Worm (Caenorhabditis elegans) whole organism, young adult: Measurements from ENCODE around the gene cyp-25A4.

Experiments
- B0019.2 ChIP-seq: fragments of 200-800 bp; sonication (Bioruptor generic); conservative IDR thresholded peaks from 2 replicates; pipeline ENCODE4 v1.3.6; 2022; ENCODE audit warnings: missing genetic modification reagents, missing genetic modification characterization, missing compliant biosample characterization
- B0261.1 ChIP-seq: sonication (generic microtip); optimal IDR thresholded peaks from 2 replicates; lab custom pipeline; 2016; ENCODE audit warnings: mild to moderate bottlenecking, missing genetic modification characterization, moderate library complexity, missing compliant biosample characterization
- C17E4.6 ChIP-seq: fragments of 200-800 bp; sonication (Bioruptor generic); IDR thresholded peaks from 2 replicates; pipeline ENCODE4 v1.3.6; 2022; ENCODE audit warnings: missing genetic modification reagents, missing genetic modification characterization, missing compliant biosample characterization
- D2030.7 ChIP-seq: fragments of 200-800 bp; sonication (Bioruptor generic); IDR thresholded peaks from 2 replicates; pipeline ENCODE4 v1.3.6; 2022; ENCODE audit warnings: missing genetic modification reagents, missing genetic modification characterization, missing compliant biosample characterization
- F10E7.11 ChIP-seq: sonication (generic microtip); optimal IDR thresholded peaks from 2 replicates; lab custom pipeline; 2017; ENCODE audit warnings: mild to moderate bottlenecking, missing genetic modification characterization, moderate library complexity, missing compliant biosample characterization
- F33H1.4 ChIP-seq: fragments of 200-800 bp; sonication (Bioruptor generic); IDR thresholded peaks from 2 replicates; pipeline ENCODE4 v1.3.6; 2022; ENCODE audit warnings: missing genetic modification reagents, missing genetic modification characterization, missing compliant biosample characterization
- F57C9.4 ChIP-seq: sonication (generic microtip); optimal IDR thresholded peaks from 2 replicates; lab custom pipeline; 2017; ENCODE audit warnings: mild to moderate bottlenecking, missing genetic modification characterization, missing compliant biosample characterization
- K11D2.4 ChIP-seq: fragments of 200-800 bp; sonication (Bioruptor generic); IDR thresholded peaks from 2 replicates; pipeline ENCODE4 v1.3.6; 2022; ENCODE audit warnings: missing genetic modification reagents, missing genetic modification characterization, missing compliant biosample characterization
- akir-1 ChIP-seq: fragments of 200-800 bp; sonication (Bioruptor generic); optimal IDR thresholded peaks from 2 replicates; lab custom pipeline; 2018; ENCODE audit warnings: mild to moderate bottlenecking, missing genetic modification characterization, moderate library complexity, missing compliant biosample characterization
- aptf-3 ChIP-seq: fragments of 200-800 bp; sonication (Bioruptor generic); IDR thresholded peaks from 2 replicates; pipeline ENCODE4 v1.3.6; 2022; ENCODE audit warnings: missing genetic modification characterization, missing compliant biosample characterization
- attf-5 ChIP-seq: fragments of 200-800 bp; sonication (Bioruptor generic); optimal IDR thresholded peaks from 2 replicates; lab custom pipeline; 2018; ENCODE audit warnings: mild to moderate bottlenecking, missing genetic modification characterization, missing compliant biosample characterization
- cebp-2 ChIP-seq: fragments of 200-800 bp; sonication (Bioruptor generic); IDR thresholded peaks from 2 replicates; pipeline ENCODE4 v1.3.6; 2022; ENCODE audit warnings: missing genetic modification characterization, missing compliant biosample characterization
- ceh-27 ChIP-seq: fragments of 200-800 bp; sonication (Bioruptor generic); optimal IDR thresholded peaks from 2 replicates; lab custom pipeline; 2018; ENCODE audit warnings: mild to moderate bottlenecking, missing genetic modification characterization, moderate library complexity, missing compliant biosample characterization
- ceh-40 ChIP-seq: fragments of 200-800 bp; sonication (Bioruptor generic); IDR thresholded peaks from 2 replicates; pipeline ENCODE4 v1.3.6; 2022; ENCODE audit warnings: missing genetic modification characterization, missing compliant biosample characterization
- chd-7 ChIP-seq: sonication (generic microtip); optimal IDR thresholded peaks from 2 replicates; lab custom pipeline; 2016; ENCODE audit warnings: mild to moderate bottlenecking, missing genetic modification characterization, moderate library complexity, missing compliant biosample characterization
- dox-1 ChIP-seq: fragments of 200-800 bp; sonication (Bioruptor generic); IDR thresholded peaks from 2 replicates; pipeline ENCODE4 v1.3.6; 2022; ENCODE audit warnings: missing genetic modification reagents, missing genetic modification characterization, missing compliant biosample characterization
- dpl-1 ChIP-seq: fragments of 150-350 bp; optimal IDR thresholded peaks from 2 replicates; lab custom pipeline; 2014; ENCODE audit warnings: missing biosample characterization, missing genetic modification reagents, missing genetic modification characterization
- egl-44 ChIP-seq: fragments of 200-800 bp; sonication (Bioruptor generic); IDR thresholded peaks from 2 replicates; pipeline ENCODE4 v1.3.6; 2022; ENCODE audit warnings: missing genetic modification reagents, missing genetic modification characterization, missing compliant biosample characterization
- egrh-3 ChIP-seq: fragments of 200-800 bp; sonication (Bioruptor generic); IDR thresholded peaks from 2 replicates; pipeline ENCODE4 v1.3.6; 2022; ENCODE audit warnings: missing genetic modification reagents, missing genetic modification characterization, missing compliant biosample characterization
- ekl-4 ChIP-seq: fragments of 200-800 bp; sonication (Bioruptor generic); IDR thresholded peaks from 2 replicates; pipeline ENCODE4 v1.3.6; 2022; ENCODE audit warnings: missing genetic modification reagents, missing genetic modification characterization, missing compliant biosample characterization
- gei-17 ChIP-seq: fragments of 200-800 bp; sonication (Bioruptor generic); optimal IDR thresholded peaks from 2 replicates; lab custom pipeline; 2018; ENCODE audit warnings: mild to moderate bottlenecking, missing genetic modification characterization, missing compliant biosample characterization
- him-1 ChIP-seq: sonication (generic microtip); optimal IDR thresholded peaks from 2 replicates; lab custom pipeline; 2016; ENCODE audit warnings: missing genotype, missing genetic modification reagents, missing genetic modification characterization, missing compliant biosample characterization
- hlh-26 ChIP-seq: fragments of 200-800 bp; sonication (Bioruptor generic); conservative IDR thresholded peaks from 2 replicates; pipeline ENCODE4 v1.3.6; 2022; ENCODE audit warnings: missing genetic modification reagents, missing genetic modification characterization, missing compliant biosample characterization
- hmg-1.2 ChIP-seq: fragments of 200-800 bp; sonication (Bioruptor generic); IDR thresholded peaks from 2 replicates; pipeline ENCODE4 v1.3.6; 2022; ENCODE audit warnings: missing genetic modification reagents, missing genetic modification characterization, missing compliant biosample characterization
- hmg-20 ChIP-seq: fragments of 200-800 bp; sonication (Bioruptor generic); IDR thresholded peaks from 2 replicates; pipeline ENCODE4 v1.3.6; 2022; ENCODE audit warnings: missing genetic modification reagents, missing genetic modification characterization, missing compliant biosample characterization
- hsf-1 ChIP-seq: fragments of 200-800 bp; sonication (Bioruptor generic); IDR thresholded peaks from 2 replicates; pipeline ENCODE4 v1.3.6; 2022; ENCODE audit warnings: missing genetic modification reagents, missing genetic modification characterization, missing compliant biosample characterization
- let-526 ChIP-seq: fragments of 200-800 bp; sonication (Bioruptor generic); IDR thresholded peaks from 2 replicates; pipeline ENCODE4 v1.3.6; 2022; ENCODE audit warnings: missing genetic modification reagents, missing genetic modification characterization, missing compliant biosample characterization
- lin-26 ChIP-seq: fragments of 200-800 bp; sonication (Bioruptor generic); IDR thresholded peaks from 2 replicates; pipeline ENCODE4 v1.3.6; 2022; ENCODE audit warnings: missing genetic modification reagents, missing genetic modification characterization, missing compliant biosample characterization
- lin-40 ChIP-seq: sonication (generic microtip); optimal IDR thresholded peaks from 2 replicates; lab custom pipeline; 2016; ENCODE audit warnings: missing genetic modification characterization, mild to moderate bottlenecking, missing compliant biosample characterization, missing genotype, missing genetic modification reagents
- lin-54 ChIP-seq: fragments of 200-800 bp; sonication (Bioruptor generic); optimal IDR thresholded peaks from 2 replicates; lab custom pipeline; 2018; ENCODE audit warnings: mild to moderate bottlenecking, missing genetic modification characterization, missing compliant biosample characterization
- madf-3 ChIP-seq: fragments of 200-800 bp; sonication (Bioruptor generic); IDR thresholded peaks from 2 replicates; pipeline ENCODE4 v1.3.6; 2022; ENCODE audit warnings: missing genetic modification reagents, missing genetic modification characterization, missing compliant biosample characterization
- madf-8 ChIP-seq: fragments of 200-800 bp; sonication (Bioruptor generic); conservative IDR thresholded peaks from 2 replicates; pipeline ENCODE4 v1.3.6; 2022; ENCODE audit warnings: missing genetic modification reagents, missing genetic modification characterization, missing compliant biosample characterization
- mel-28 ChIP-seq: sonication (generic microtip); optimal IDR thresholded peaks from 2 replicates; lab custom pipeline; 2016; ENCODE audit warnings: borderline replicate concordance, mild to moderate bottlenecking, missing genetic modification characterization, missing compliant biosample characterization
- nfya-2 ChIP-seq: fragments of 200-800 bp; sonication (Bioruptor generic); IDR thresholded peaks from 2 replicates; pipeline ENCODE4 v1.3.6; 2022; ENCODE audit warnings: missing genetic modification reagents, missing genetic modification characterization, missing compliant biosample characterization
- repo-1 ChIP-seq: sonication (generic microtip); optimal IDR thresholded peaks from 2 replicates; lab custom pipeline; 2017; ENCODE audit warnings: mild to moderate bottlenecking, missing genetic modification characterization, missing compliant biosample characterization
- rpc-1 ChIP-seq, 2 experiments: fragments of 150-350 bp in 1 of 2; sonication (generic microtip) in 1 of 2; optimal IDR thresholded peaks; 2 replicates each; lab custom pipeline; 2014 to 2018; ENCODE audit warnings: missing biosample characterization in 1 of 2, missing genetic modification characterization in 1 of 2, missing genetic modification reagents in 1 of 2, missing genotype in 1 of 2
- snpc-1.1 ChIP-seq: sonication (generic microtip); optimal IDR thresholded peaks from 2 replicates; lab custom pipeline; 2017; ENCODE audit warnings: missing genetic modification characterization, mild to moderate bottlenecking, missing compliant biosample characterization, antibody characterized with exemption, moderate library complexity, missing genotype, missing genetic modification reagents; ENCODE audit not compliant: insufficient read depth
- snpc-1.3 ChIP-seq: sonication (generic microtip); optimal IDR thresholded peaks from 2 replicates; lab custom pipeline; 2017; ENCODE audit warnings: missing genetic modification characterization, mild to moderate bottlenecking, missing compliant biosample characterization, antibody characterized with exemption, moderate library complexity, missing genotype, missing genetic modification reagents; ENCODE audit not compliant: insufficient read depth
- snpc-4 ChIP-seq, 5 experiments: fragments of 150-350 bp in 1 of 5; sonication (generic microtip) in 4 of 5; optimal IDR thresholded peaks; 2 replicates each; lab custom pipeline; 2014 to 2018; ENCODE audit warnings: missing genetic modification characterization in 5 of 5, missing biosample characterization in 3 of 5, antibody characterized with exemption in 2 of 5, mild to moderate bottlenecking in 2 of 5, missing compliant biosample characterization in 2 of 5, missing genotype in 2 of 5, moderate library complexity in 2 of 5, missing genetic modification reagents in 1 of 5
- tlf-1 ChIP-seq: fragments of 200-800 bp; sonication (Bioruptor generic); optimal IDR thresholded peaks from 2 replicates; lab custom pipeline; 2018; ENCODE audit warnings: mild to moderate bottlenecking, missing genetic modification characterization, missing compliant biosample characterization
- zim-3 ChIP-seq: sonication (generic microtip); optimal IDR thresholded peaks from 2 replicates; lab custom pipeline; 2017; ENCODE audit warnings: mild to moderate bottlenecking, missing genetic modification characterization, moderate library complexity, missing compliant biosample characterization
- ztf-6 ChIP-seq: fragments of 200-800 bp; sonication (Bioruptor generic); IDR thresholded peaks from 2 replicates; pipeline ENCODE4 v1.3.6; 2022; ENCODE audit warnings: missing genetic modification reagents, missing genetic modification characterization, missing compliant biosample characterization

cyp-25A4 gene

ce11 chrIII:3831381-3831780 lies 20.5 kb downstream of the cyp-25A4 start, which contains the start of gene C36A4.10:
C36A4.10 (minus strand) TSS chrIII:3831481.
- TF ChIP-seq zim-3 (tag; lab: Kevin White, UChicago), result no peak
- no peak for TF ChIP-seq tlf-1 (GFP tag; lab: Kevin White, UChicago)
- no peak for TF ChIP-seq hsf-1 (GFP tag; lab: Robert Waterston, UW)

- TF ChIP-seq D2030.7, result no peak
- no peak for TF ChIP-seq aptf-3 (GFP tag; lab: Robert Waterston, UW)
- no peak for TF ChIP-seq K11D2.4 (GFP tag; lab: Robert Waterston, UW)
- no peak for TF ChIP-seq hlh-26 (GFP tag; lab: Robert Waterston, UW)
- no peak for TF ChIP-seq egrh-3 (GFP tag; lab: Robert Waterston, UW)
- TF ChIP-seq lin-40 (tag; lab: Kevin White, UChicago), result no peak
- no peak for TF ChIP-seq ceh-27
- TF ChIP-seq let-526 (GFP tag; lab: Robert Waterston, UW), result no peak
- no peak for TF ChIP-seq dox-1
- no peak for TF ChIP-seq mel-28
- no peak for TF ChIP-seq snpc-1.3
Observed at ce11 chrIII:3829105-3829504, 22.8 kb downstream of the cyp-25A4 start, which contains the start of gene cnnm-5. cnnm-5 (minus strand) TSS chrIII:3829205.

ce11 chrIII:3821969-3822453 lies 29.9 kb downstream of the cyp-25A4 start, which contains the start of gene amx-1:
amx-1 (plus strand) TSS chrIII:3822403.
- TF ChIP-seq B0019.2 (no peak), hmg-1.2 (GFP tag; lab: Robert Waterston, UW) (peak; percentile 59; the same call in 1 of the 2 replicates)

DNA sequence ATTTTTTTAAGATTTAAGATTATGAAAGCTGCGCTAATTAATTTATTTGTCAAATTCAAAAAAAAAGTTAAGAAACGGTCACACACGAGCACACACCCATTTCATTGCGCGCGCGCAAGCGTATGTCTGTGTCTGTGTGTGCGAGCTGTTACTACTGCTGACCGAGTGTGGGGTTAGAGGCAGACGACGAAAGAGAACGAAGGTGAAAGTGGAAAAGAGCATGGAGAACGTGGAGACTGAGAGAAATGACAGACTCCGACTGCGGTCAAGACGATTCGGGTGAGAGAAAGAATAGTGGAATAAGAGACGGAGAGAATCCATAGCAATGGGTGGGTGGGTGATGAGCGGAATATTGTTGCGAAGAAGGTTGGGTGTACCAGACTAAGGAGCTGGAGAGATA lies 31.7 kb downstream of the cyp-25A4 start:
- TF ChIP-seq egrh-3 (GFP tag; lab: Robert Waterston, UW) (0 out of 2 replicates have a peak, but pooled peaks have one; percentile 29), nfya-2 (GFP tag; lab: Robert Waterston, UW) (no peak), madf-3 (GFP tag; lab: Robert Waterston, UW) (no peak), zim-3 (tag; lab: Kevin White, UChicago) (no peak), hlh-26 (GFP tag; lab: Robert Waterston, UW) (no peak), dpl-1 (GFP tag; lab: Kevin White, UChicago) (no peak), madf-8 (GFP tag; lab: Robert Waterston, UW) (no peak), ztf-6 (GFP tag; lab: Robert Waterston, UW) (0 out of 2 replicates have a peak, but pooled peaks have one; percentile 40), chd-7 (no peak), F57C9.4 (tag; lab: Kevin White, UChicago) (no peak), lin-26 (GFP tag; lab: Robert Waterston, UW) (no peak), gei-17 (GFP tag; lab: Kevin White, UChicago) (no peak), akir-1 (GFP tag; lab: Kevin White, UChicago) (no peak), ekl-4 (GFP tag; lab: Robert Waterston, UW) (no peak), him-1 (tag; lab: Kevin White, UChicago) (no peak), F10E7.11 (tag; lab: Kevin White, UChicago) (no peak), lin-54 (GFP tag; lab: Kevin White, UChicago) (peak; percentile 36), ceh-40 (GFP tag; lab: Robert Waterston, UW) (no peak), lin-40 (tag; lab: Kevin White, UChicago) (no peak), cebp-2 (GFP tag; lab: Robert Waterston, UW) (no peak), repo-1 (tag; lab: Kevin White, UChicago) (no peak), snpc-1.1 (no peak), F33H1.4 (GFP tag; lab: Robert Waterston, UW) (no peak), rpc-1 (optimal IDR thresholded peaks at IDR 0.05; lab: Kevin White, UChicago) (no peak), rpc-1 (tag; optimal IDR thresholded peaks at IDR 0.05; lab: Kevin White, UChicago) (no peak), hmg-20 (GFP tag; lab: Robert Waterston, UW) (no peak), C17E4.6 (GFP tag; lab: Robert Waterston, UW) (no peak), B0261.1 (tag; lab: Kevin White, UChicago) (no peak), egl-44 (GFP tag; lab: Robert Waterston, UW) (no peak), attf-5 (GFP tag; lab: Kevin White, UChicago) (peak; percentile 82), snpc-4 (GFP tag; optimal IDR thresholded peaks at IDR 0.05; lab: Kevin White, UChicago) (no peak), snpc-4 (tag; optimal IDR thresholded peaks at IDR 0.05; lab: Kevin White, UChicago) (peak in 3 of 4 experiments; percentile 8 to 67 (median 36)), dox-1 (peak; percentile 80)
